Fruit fly (Drosophila melanogaster) S2 (cell line): ENCODE results near the gene CG43230.

ENCODE experiments used
- CG8478 ChIP-seq: fragments of >200 bp; optimal IDR thresholded peaks from 2 replicates; lab custom pipeline; 2018
- CTCF ChIP-seq, 2 experiments: fragments of >200 bp; optimal IDR thresholded peaks; 2 replicates each; lab custom pipeline; 2018

- TF ChIP-seq CG8478 (lab: Kevin White, UChicago): no peak
- no peak for TF ChIP-seq CTCF (optimal IDR thresholded peaks at IDR 0.05; lab: Kevin White, UChicago)
Measured at dm6 chr2L:15248163-15249005, 33.4 kb downstream of the CG43230 start, which contains the start of gene dao.
